ENCODE assay signal across 1 fruit fly cellular context in genomic region chrX:9156388-9156823, dm6.
TF ChIP-seq lines count a peak whose summit lies in the region.

His3.3B (minus strand) TSS chrX:9156669.

TF ChIP-seq in whole organism, embryonic, 481 proteins besides CTCF, POLR2A, EP300 and RAD21 (continued from another document and continues in another):
- no peak for TF ChIP-seq CG17568 (GFP tag; optimal IDR thresholded peaks at IDR 0.05; lab: Kevin White, UChicago)
- TF ChIP-seq CG16863 (GFP tag; optimal IDR thresholded peaks at IDR 0.05; lab: Kevin White, UChicago), result peak; percentile 4
- TF ChIP-seq org-1 (GFP tag; optimal IDR thresholded peaks at IDR 0.05; lab: Kevin White, UChicago), result no peak
- TF ChIP-seq CG2712 (tag; optimal IDR thresholded peaks at IDR 0.05; lab: Kevin White, UChicago), result no peak
- no peak for TF ChIP-seq CG4328 (GFP tag; optimal IDR thresholded peaks at IDR 0.05; lab: Kevin White, UChicago)
- TF ChIP-seq Rfx (GFP tag; IDR thresholded peaks at IDR 0.05; lab: Robert Waterston, UW), result no peak; the same call in 1 of the 2 replicates
- TF ChIP-seq ind (GFP tag; optimal IDR thresholded peaks at IDR 0.05; lab: Kevin White, UChicago), result no peak
- peak; percentile 80 for TF ChIP-seq fu2 (GFP tag; optimal IDR thresholded peaks at IDR 0.05; lab: Kevin White, UChicago)
- no peak for TF ChIP-seq usp (GFP tag; optimal IDR thresholded peaks at IDR 0.05; lab: Kevin White, UChicago)
- peak; percentile 44 for TF ChIP-seq CG1603 (tag; optimal IDR thresholded peaks at IDR 0.05; lab: Kevin White, UChicago)
- TF ChIP-seq Sry-δ (GFP tag; optimal IDR thresholded peaks at IDR 0.05; lab: Kevin White, UChicago), result peak; percentile 90
- no peak for TF ChIP-seq Sox102F (GFP tag; optimal IDR thresholded peaks at IDR 0.05; lab: Kevin White, UChicago)
- no peak for TF ChIP-seq HLH3B (GFP tag; IDR thresholded peaks at IDR 0.05; lab: Robert Waterston, UW)
- TF ChIP-seq Doc3 (GFP tag; IDR thresholded peaks at IDR 0.05; lab: Robert Waterston, UW; ENCODE audit: partially characterized antibody), result no peak; the same call in 2 of the 3 replicates
- TF ChIP-seq corto (GFP tag; optimal IDR thresholded peaks at IDR 0.05; lab: Kevin White, UChicago), result no peak
- TF ChIP-seq Mes4 (GFP tag; optimal IDR thresholded peaks at IDR 0.05; lab: Kevin White, UChicago), result no peak
- TF ChIP-seq fru (optimal IDR thresholded peaks at IDR 0.05; lab: Kevin White, UChicago), result no peak
- TF ChIP-seq CG9932 (GFP tag; IDR thresholded peaks at IDR 0.05; lab: Robert Waterston, UW), result no peak
- TF ChIP-seq nmo (GFP tag; optimal IDR thresholded peaks at IDR 0.05; lab: Kevin White, UChicago), result no peak
- TF ChIP-seq CG14710 (tag; optimal IDR thresholded peaks at IDR 0.05; lab: Kevin White, UChicago), result peak; percentile 42
- TF ChIP-seq mld (GFP tag; IDR thresholded peaks at IDR 0.05; lab: Robert Waterston, UW; ENCODE audit: partially characterized antibody), result peak; percentile 28; the same call in 1 of the 3 replicates
- TF ChIP-seq CG3995 (GFP tag; optimal IDR thresholded peaks at IDR 0.05; lab: Kevin White, UChicago), result peak; percentile 4
- TF ChIP-seq lab (GFP tag; optimal IDR thresholded peaks at IDR 0.05; lab: Kevin White, UChicago), result peak; percentile 49
- no peak for TF ChIP-seq Pdp1 (GFP tag; optimal IDR thresholded peaks at IDR 0.05; lab: Kevin White, UChicago)
- no peak for TF ChIP-seq CG11723 (GFP tag; optimal IDR thresholded peaks at IDR 0.05; lab: Kevin White, UChicago)
- peak; percentile 7 for TF ChIP-seq BtbVII (GFP tag; optimal IDR thresholded peaks at IDR 0.05; lab: Kevin White, UChicago)
- TF ChIP-seq wek (GFP tag; optimal IDR thresholded peaks at IDR 0.05; lab: Kevin White, UChicago), result peak; percentile 8
- TF ChIP-seq CG17829 (tag; optimal IDR thresholded peaks at IDR 0.05; lab: Kevin White, UChicago), result no peak
- no peak for TF ChIP-seq Six4 (GFP tag; optimal IDR thresholded peaks at IDR 0.05; lab: Kevin White, UChicago)
- no peak for TF ChIP-seq lov (optimal IDR thresholded peaks at IDR 0.05; lab: Kevin White, UChicago)
- no peak for TF ChIP-seq lov (GFP tag; IDR thresholded peaks at IDR 0.05; lab: Robert Waterston, UW)
- TF ChIP-seq B-H1 (GFP tag; IDR thresholded peaks at IDR 0.05; lab: Robert Waterston, UW), result no peak
- peak; percentile 13; the same call in 1 of the 3 replicates for TF ChIP-seq knrl (GFP tag; IDR thresholded peaks at IDR 0.05; lab: Robert Waterston, UW; ENCODE audit: partially characterized antibody)
- TF ChIP-seq CG13775 (GFP tag; optimal IDR thresholded peaks at IDR 0.05; lab: Kevin White, UChicago), result no peak
- TF ChIP-seq pfk (GFP tag; optimal IDR thresholded peaks at IDR 0.05; lab: Kevin White, UChicago), result no peak
- no peak for TF ChIP-seq CG14441 (GFP tag; IDR thresholded peaks at IDR 0.05; lab: Robert Waterston, UW)
- peak; percentile 32 for TF ChIP-seq sd (tag; optimal IDR thresholded peaks at IDR 0.05; lab: Kevin White, UChicago)
- TF ChIP-seq ap (GFP tag; IDR thresholded peaks at IDR 0.05; lab: Robert Waterston, UW), result no peak
- peak; percentile 22 for TF ChIP-seq HmgZ (tag; optimal IDR thresholded peaks at IDR 0.05; lab: Kevin White, UChicago)
- no peak for TF ChIP-seq CG7786 (GFP tag; optimal IDR thresholded peaks at IDR 0.05; lab: Kevin White, UChicago)
- TF ChIP-seq lola (GFP tag; optimal IDR thresholded peaks at IDR 0.05; lab: Kevin White, UChicago), result no peak
- peak; percentile 42; the same call in 1 of the 3 replicates for TF ChIP-seq CG16813 (GFP tag; IDR thresholded peaks at IDR 0.05; lab: Robert Waterston, UW; ENCODE audit: partially characterized antibody)
- TF ChIP-seq cad (GFP tag; optimal IDR thresholded peaks at IDR 0.05; lab: Kevin White, UChicago), result no peak
- peak; percentile 53 for TF ChIP-seq gfzf (GFP tag; optimal IDR thresholded peaks at IDR 0.05; lab: Kevin White, UChicago)
- peak; percentile 15 for TF ChIP-seq Ets97D (GFP tag; optimal IDR thresholded peaks at IDR 0.05; lab: Kevin White, UChicago)
- TF ChIP-seq CG2875 (GFP tag; optimal IDR thresholded peaks at IDR 0.05; lab: Kevin White, UChicago), result no peak
- TF ChIP-seq caup (GFP tag; optimal IDR thresholded peaks at IDR 0.05; lab: Kevin White, UChicago; ENCODE audit: severe bottlenecking), result peak; percentile 0
- TF ChIP-seq Dll (GFP tag; IDR thresholded peaks at IDR 0.05; lab: Robert Waterston, UW; ENCODE audit: partially characterized antibody), result peak; percentile 56; the same call in 1 of the 4 replicates
- no peak for TF ChIP-seq HHEX (GFP tag; optimal IDR thresholded peaks at IDR 0.05; lab: Kevin White, UChicago)
- TF ChIP-seq lbe (GFP tag; optimal IDR thresholded peaks at IDR 0.05; lab: Kevin White, UChicago), result no peak
- TF ChIP-seq lilli (GFP tag; optimal IDR thresholded peaks at IDR 0.05; lab: Kevin White, UChicago), result peak; percentile 22
- TF ChIP-seq Atf6 (GFP tag; IDR thresholded peaks at IDR 0.05; lab: Robert Waterston, UW), result no peak
- TF ChIP-seq h (optimal IDR thresholded peaks at IDR 0.05; lab: Kevin White, UChicago), result no peak
- peak; percentile 17 for TF ChIP-seq CG17385 (GFP tag; optimal IDR thresholded peaks at IDR 0.05; lab: Kevin White, UChicago)
- no peak for TF ChIP-seq CG18764 (GFP tag; optimal IDR thresholded peaks at IDR 0.05; lab: Kevin White, UChicago)
- no peak for TF ChIP-seq vnd (GFP tag; IDR thresholded peaks at IDR 0.05; lab: Robert Waterston, UW; ENCODE audit: partially characterized antibody)
- TF ChIP-seq CG30020 (tag; optimal IDR thresholded peaks at IDR 0.05; lab: Kevin White, UChicago), result peak; percentile 20
- TF ChIP-seq CG11247 (GFP tag; IDR thresholded peaks at IDR 0.05; lab: Robert Waterston, UW), result no peak
- no peak for TF ChIP-seq Usf (GFP tag; optimal IDR thresholded peaks at IDR 0.05; lab: Kevin White, UChicago)
- no peak for TF ChIP-seq HLH54F (GFP tag; optimal IDR thresholded peaks at IDR 0.05; lab: Kevin White, UChicago)
- TF ChIP-seq CG13894 (tag; optimal IDR thresholded peaks at IDR 0.05; lab: Kevin White, UChicago), result peak; percentile 38
- TF ChIP-seq CG18476 (GFP tag; optimal IDR thresholded peaks at IDR 0.05; lab: Kevin White, UChicago), result no peak
- TF ChIP-seq Asciz (GFP tag; optimal IDR thresholded peaks at IDR 0.05; lab: Kevin White, UChicago), result no peak
- no peak for TF ChIP-seq sna (GFP tag; IDR thresholded peaks at IDR 0.05; lab: Robert Waterston, UW; ENCODE audit: partially characterized antibody)
- peak; percentile 23 for TF ChIP-seq Hand (GFP tag; optimal IDR thresholded peaks at IDR 0.05; lab: Kevin White, UChicago)
- TF ChIP-seq CG10431 (GFP tag; optimal IDR thresholded peaks at IDR 0.05; lab: Kevin White, UChicago), result no peak
- no peak for TF ChIP-seq pum (GFP tag; optimal IDR thresholded peaks at IDR 0.05; lab: Kevin White, UChicago)
- no peak for TF ChIP-seq D19B (GFP tag; optimal IDR thresholded peaks at IDR 0.05; lab: Kevin White, UChicago)
- no peak for TF ChIP-seq CG11696 (GFP tag; IDR thresholded peaks at IDR 0.05; lab: Robert Waterston, UW)
- peak; percentile 58; the same call in 1 of the 3 replicates for TF ChIP-seq ci (GFP tag; IDR thresholded peaks at IDR 0.05; lab: Robert Waterston, UW)
- no peak for TF ChIP-seq CG8388 (GFP tag; optimal IDR thresholded peaks at IDR 0.05; lab: Kevin White, UChicago)
- TF ChIP-seq hbn (GFP tag; IDR thresholded peaks at IDR 0.05; lab: Robert Waterston, UW; ENCODE audit: partially characterized antibody), result 0 out of 2 replicates have a peak, but pooled peaks have one; percentile 24
- TF ChIP-seq wdn (GFP tag; IDR thresholded peaks at IDR 0.05; lab: Robert Waterston, UW), result no peak
- TF ChIP-seq Dbx (GFP tag; IDR thresholded peaks at IDR 0.05; lab: Robert Waterston, UW), result no peak
- no peak for TF ChIP-seq zen (tag; optimal IDR thresholded peaks at IDR 0.05; lab: Kevin White, UChicago)
- TF ChIP-seq CG32772 (GFP tag; IDR thresholded peaks at IDR 0.05; lab: Robert Waterston, UW), result no peak
- TF ChIP-seq en (GFP tag; optimal IDR thresholded peaks at IDR 0.05; lab: Kevin White, UChicago), result no peak
- no peak for TF ChIP-seq Aef1 (GFP tag; IDR thresholded peaks at IDR 0.05; lab: Robert Waterston, UW)
- TF ChIP-seq gro (GFP tag; optimal IDR thresholded peaks at IDR 0.05; lab: Kevin White, UChicago), result peak; percentile 25
- no peak for TF ChIP-seq Meics (GFP tag; optimal IDR thresholded peaks at IDR 0.05; lab: Kevin White, UChicago)
- no peak for TF ChIP-seq CG1024 (GFP tag; IDR thresholded peaks at IDR 0.05; lab: Robert Waterston, UW)
- TF ChIP-seq shn (GFP tag; optimal IDR thresholded peaks at IDR 0.05; lab: Kevin White, UChicago), result no peak
- TF ChIP-seq sr (GFP tag; IDR thresholded peaks at IDR 0.05; lab: Robert Waterston, UW), result no peak
- no peak for TF ChIP-seq Mad (GFP tag; optimal IDR thresholded peaks at IDR 0.05; lab: Kevin White, UChicago)
- TF ChIP-seq Chrac-16 (GFP tag; optimal IDR thresholded peaks at IDR 0.05; lab: Kevin White, UChicago), result no peak
- no peak for TF ChIP-seq unpg (GFP tag; optimal IDR thresholded peaks at IDR 0.05; lab: Kevin White, UChicago)
- peak; percentile 38; the same call in 1 of the 2 replicates for TF ChIP-seq bowl (GFP tag; IDR thresholded peaks at IDR 0.05; lab: Robert Waterston, UW)
- peak; percentile 18 for TF ChIP-seq CG10543 (GFP tag; optimal IDR thresholded peaks at IDR 0.05; lab: Kevin White, UChicago)
- TF ChIP-seq CG17328 (GFP tag; IDR thresholded peaks at IDR 0.05; lab: Robert Waterston, UW), result no peak
- peak; percentile 7 for TF ChIP-seq Xbp1 (GFP tag; optimal IDR thresholded peaks at IDR 0.05; lab: Kevin White, UChicago)
- peak; percentile 44 for TF ChIP-seq CG9797 (GFP tag; optimal IDR thresholded peaks at IDR 0.05; lab: Kevin White, UChicago)
- peak; percentile 35; the same call in 1 of the 2 replicates for TF ChIP-seq CG32767 (GFP tag; IDR thresholded peaks at IDR 0.05; lab: Robert Waterston, UW)
- no peak for TF ChIP-seq CG17186 (GFP tag; optimal IDR thresholded peaks at IDR 0.05; lab: Kevin White, UChicago)
- no peak for TF ChIP-seq CG3838 (GFP tag; optimal IDR thresholded peaks at IDR 0.05; lab: Kevin White, UChicago)
- peak; percentile 78 for TF ChIP-seq CG12659 (GFP tag; optimal IDR thresholded peaks at IDR 0.05; lab: Kevin White, UChicago)
- no peak for TF ChIP-seq CG18011 (GFP tag; optimal IDR thresholded peaks at IDR 0.05; lab: Kevin White, UChicago)
- no peak for TF ChIP-seq CG30403 (GFP tag; optimal IDR thresholded peaks at IDR 0.05; lab: Kevin White, UChicago)
- peak; percentile 47 for TF ChIP-seq CG10267 (tag; optimal IDR thresholded peaks at IDR 0.05; lab: Kevin White, UChicago)
- TF ChIP-seq sens (GFP tag; lab: Kevin White, UChicago), result peak; percentile 14
- no peak for TF ChIP-seq CG3726 (GFP tag; IDR thresholded peaks at IDR 0.05; lab: Robert Waterston, UW)
- peak; percentile 54; the same call in 1 of the 3 replicates for TF ChIP-seq CG34422 (GFP tag; IDR thresholded peaks at IDR 0.05; lab: Robert Waterston, UW)
- no peak for TF ChIP-seq Antp (GFP tag; optimal IDR thresholded peaks at IDR 0.05; lab: Kevin White, UChicago)
- no peak for TF ChIP-seq TFAM (GFP tag; optimal IDR thresholded peaks at IDR 0.05; lab: Kevin White, UChicago)
- TF ChIP-seq CG14050 (GFP tag; IDR thresholded peaks at IDR 0.05; lab: Robert Waterston, UW), result no peak
- no peak for TF ChIP-seq Hey (tag; optimal IDR thresholded peaks at IDR 0.05; lab: Kevin White, UChicago)
- TF ChIP-seq CG4404 (GFP tag; IDR thresholded peaks at IDR 0.05; lab: Robert Waterston, UW), result no peak
- TF ChIP-seq CG32532 (GFP tag; IDR thresholded peaks at IDR 0.05; lab: Robert Waterston, UW), result no peak; the same call in 1 of the 2 replicates
- no peak for TF ChIP-seq CG13123 (GFP tag; optimal IDR thresholded peaks at IDR 0.05; lab: Kevin White, UChicago)
- TF ChIP-seq Lpt (GFP tag; optimal IDR thresholded peaks at IDR 0.05; lab: Kevin White, UChicago), result no peak
- peak; percentile 70 for TF ChIP-seq Fer1 (GFP tag; optimal IDR thresholded peaks at IDR 0.05; lab: Kevin White, UChicago)
- TF ChIP-seq Rx (GFP tag; IDR thresholded peaks at IDR 0.05; lab: Robert Waterston, UW), result no peak
- no peak for TF ChIP-seq tx (GFP tag; optimal IDR thresholded peaks at IDR 0.05; lab: Kevin White, UChicago)
- TF ChIP-seq ewg (GFP tag; optimal IDR thresholded peaks at IDR 0.05; lab: Kevin White, UChicago), result no peak
- no peak for TF ChIP-seq CG12219 (GFP tag; optimal IDR thresholded peaks at IDR 0.05; lab: Kevin White, UChicago)
- TF ChIP-seq CG12744 (GFP tag; optimal IDR thresholded peaks at IDR 0.05; lab: Kevin White, UChicago), result no peak
- no peak for TF ChIP-seq CG12071 (GFP tag; optimal IDR thresholded peaks at IDR 0.05; lab: Kevin White, UChicago)
- TF ChIP-seq al (GFP tag; IDR thresholded peaks at IDR 0.05; lab: Robert Waterston, UW), result no peak
- TF ChIP-seq eve (GFP tag; optimal IDR thresholded peaks at IDR 0.05; lab: Kevin White, UChicago), result no peak
- peak; percentile 17 for TF ChIP-seq gcm (GFP tag; optimal IDR thresholded peaks at IDR 0.05; lab: Kevin White, UChicago)
- TF ChIP-seq E2f2 (GFP tag; IDR thresholded peaks at IDR 0.05; lab: Robert Waterston, UW), result peak; percentile 90
- no peak for TF ChIP-seq CG11398 (GFP tag; optimal IDR thresholded peaks at IDR 0.05; lab: Kevin White, UChicago)
- TF ChIP-seq ro (GFP tag; IDR thresholded peaks at IDR 0.05; lab: Robert Waterston, UW), result no peak
- no peak for TF ChIP-seq CG7357 (GFP tag; IDR thresholded peaks at IDR 0.05; lab: Robert Waterston, UW)
- peak; percentile 7 for TF ChIP-seq Max (GFP tag; optimal IDR thresholded peaks at IDR 0.05; lab: Kevin White, UChicago)
- no peak for TF ChIP-seq Dip2 (GFP tag; IDR thresholded peaks at IDR 0.05; lab: Robert Waterston, UW)
- TF ChIP-seq CG4820 (GFP tag; optimal IDR thresholded peaks at IDR 0.05; lab: Kevin White, UChicago), result no peak
- TF ChIP-seq sqz (GFP tag; optimal IDR thresholded peaks at IDR 0.05; lab: Kevin White, UChicago), result peak; percentile 62
- no peak for TF ChIP-seq HmgD (GFP tag; optimal IDR thresholded peaks at IDR 0.05; lab: Kevin White, UChicago)
- no peak for TF ChIP-seq Ssrp (tag; optimal IDR thresholded peaks at IDR 0.05; lab: Kevin White, UChicago)
- no peak for TF ChIP-seq Sox100B (GFP tag; optimal IDR thresholded peaks at IDR 0.05; lab: Kevin White, UChicago)
- TF ChIP-seq psq (GFP tag; optimal IDR thresholded peaks at IDR 0.05; lab: Kevin White, UChicago), result no peak
- peak in 1 of 3 experiments; percentile 59 for TF ChIP-seq Stat92E (GFP tag; optimal IDR thresholded peaks at IDR 0.05; lab: Kevin White, UChicago)
- TF ChIP-seq CG11560 (tag; IDR thresholded peaks at IDR 0.05; lab: Robert Waterston, UW), result peak; percentile 99
- no peak for TF ChIP-seq CG4617 (GFP tag; optimal IDR thresholded peaks at IDR 0.05; lab: Kevin White, UChicago; ENCODE audit: borderline replicate concordance)
- no peak for TF ChIP-seq Hr78 (GFP tag; optimal IDR thresholded peaks at IDR 0.05; lab: Kevin White, UChicago)
